Fruit fly (Drosophila melanogaster): ENCODE results near the gene CG13386.

The CG13386 gene

DNA sequence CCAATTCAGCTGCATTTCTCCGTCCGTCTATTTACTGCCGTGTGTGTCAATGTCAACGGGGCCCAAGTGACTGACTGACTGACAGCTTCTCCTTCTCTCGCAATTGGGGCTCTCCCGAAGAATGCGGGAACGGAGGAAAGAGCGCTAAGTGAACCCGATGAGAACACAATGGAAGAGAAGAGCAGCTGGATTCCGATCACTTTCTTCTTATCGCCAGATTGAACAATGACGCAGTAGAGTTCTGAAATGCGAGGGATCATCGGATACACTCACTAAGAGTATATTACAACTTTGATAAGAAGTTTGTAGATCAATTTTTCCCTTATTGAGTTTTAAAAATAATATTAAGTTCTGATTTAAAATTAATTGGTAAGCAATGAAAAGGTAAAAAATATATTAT is 12.7 kb downstream of the CG13386 start, which contains the start of gene Naglu:
Gene Naglu, minus strand, starts transcription at position 339 of the 400 bp plus-strand sequence.
- TF ChIP-seq CG11617 (GFP tag; optimal IDR thresholded peaks at IDR 0.05) = peak; percentile 7
- no peak for TF ChIP-seq Mnt (GFP tag; optimal IDR thresholded peaks at IDR 0.05)
- no peak for TF ChIP-seq kay (GFP tag; ENCODE audit: borderline replicate concordance)
- TF ChIP-seq CG7045 (GFP tag; optimal IDR thresholded peaks at IDR 0.05) = no peak
- no peak for TF ChIP-seq Clk (GFP tag; optimal IDR thresholded peaks at IDR 0.05)
- no peak for TF ChIP-seq CG5204 (GFP tag; optimal IDR thresholded peaks at IDR 0.05)
- peak; percentile 5 for TF ChIP-seq CG33017 (tag; optimal IDR thresholded peaks at IDR 0.05)
- TF ChIP-seq cnc (optimal IDR thresholded peaks at IDR 0.05) = no peak
- no peak for TF ChIP-seq ovo (GFP tag; optimal IDR thresholded peaks at IDR 0.05)
- TF ChIP-seq CG7101 (tag; optimal IDR thresholded peaks at IDR 0.05) = peak; percentile 24
- no peak for TF ChIP-seq CG1620 (GFP tag; optimal IDR thresholded peaks at IDR 0.05)
- TF ChIP-seq bab1 (GFP tag; optimal IDR thresholded peaks at IDR 0.05) = no peak
- TF ChIP-seq CG12768 (GFP tag; optimal IDR thresholded peaks at IDR 0.05) = peak; percentile 17
- peak; percentile 27 for TF ChIP-seq cic (GFP tag; optimal IDR thresholded peaks at IDR 0.05)
- TF ChIP-seq tj (GFP tag; optimal IDR thresholded peaks at IDR 0.05) = no peak
- no peak for TF ChIP-seq toe (GFP tag; optimal IDR thresholded peaks at IDR 0.05)
- no peak for TF ChIP-seq Hr96 (GFP tag; optimal IDR thresholded peaks at IDR 0.05)
- no peak for TF ChIP-seq Crg-1 (GFP tag; optimal IDR thresholded peaks at IDR 0.05)
- TF ChIP-seq CG14711 (tag; optimal IDR thresholded peaks at IDR 0.05) = no peak
- TF ChIP-seq pad (GFP tag; optimal IDR thresholded peaks at IDR 0.05) = no peak

DNA sequence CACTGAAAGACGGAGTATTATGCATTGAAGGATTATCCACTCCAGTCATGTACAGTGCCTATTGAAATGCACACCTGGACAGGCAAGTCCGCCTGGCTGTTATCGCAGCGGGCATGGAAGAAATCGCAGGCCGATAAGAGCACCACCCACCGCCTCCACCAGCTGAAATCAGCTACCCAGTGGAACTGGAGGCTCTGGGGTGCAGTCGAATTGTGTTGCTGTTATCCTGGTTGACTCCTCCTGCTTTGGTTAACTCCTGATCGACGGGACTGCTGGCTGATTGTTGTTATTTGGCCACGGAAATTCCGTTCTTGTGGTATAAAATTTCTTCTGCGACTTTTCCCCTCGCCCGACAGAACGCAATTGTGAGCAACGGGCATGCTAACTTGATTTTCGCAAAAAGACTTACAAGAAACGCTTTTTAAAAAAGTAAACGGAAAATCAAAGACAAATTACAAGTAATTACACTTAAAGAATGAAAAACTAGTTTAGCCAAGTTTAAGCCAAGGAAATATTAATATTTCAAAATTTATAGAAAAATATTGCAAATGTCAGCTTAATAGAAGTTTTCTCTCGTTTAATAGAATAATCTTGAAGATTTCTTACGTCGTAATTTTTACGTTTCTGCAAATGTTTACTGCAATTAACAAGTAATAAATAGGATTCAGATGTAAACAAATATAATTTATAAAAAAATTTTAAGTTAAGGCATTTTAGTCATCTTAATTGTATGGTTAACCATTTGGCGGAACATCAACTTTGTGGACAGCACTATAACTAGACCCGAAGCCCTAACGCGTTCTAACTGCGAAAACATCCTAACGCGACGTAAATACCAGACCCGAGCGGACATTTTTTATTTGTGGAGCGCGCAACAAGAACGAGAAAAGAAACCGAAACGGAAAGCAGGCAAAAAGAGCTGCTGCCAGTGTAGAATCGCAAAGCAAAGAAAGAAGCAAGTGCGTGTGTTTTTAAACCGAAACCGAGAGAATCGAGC is 16.4 kb downstream of the CG13386 start, which contains the start of the genes CG13398 and Akap200:
Gene CG13398, minus strand, starts transcription at position 370 of the 997 bp plus-strand sequence.
Gene Akap200, plus strand, starts transcription at position 804 of the 997 bp plus-strand sequence.
- TF ChIP-seq tj (GFP tag; optimal IDR thresholded peaks at IDR 0.05) = peak; percentile 17
- TF ChIP-seq Hr96 (GFP tag; optimal IDR thresholded peaks at IDR 0.05) = no peak
- TF ChIP-seq pad (GFP tag; optimal IDR thresholded peaks at IDR 0.05) = peak; percentile 44
- no peak for TF ChIP-seq Clk (GFP tag; optimal IDR thresholded peaks at IDR 0.05)
- no peak for TF ChIP-seq toe (GFP tag; optimal IDR thresholded peaks at IDR 0.05)
- peak; percentile 25 for TF ChIP-seq CG7045 (GFP tag; optimal IDR thresholded peaks at IDR 0.05)
- TF ChIP-seq kay (GFP tag; ENCODE audit: borderline replicate concordance) = no peak
- TF ChIP-seq CG7101 (tag; optimal IDR thresholded peaks at IDR 0.05) = peak; percentile 68
- peak; percentile 61 for TF ChIP-seq CG1620 (GFP tag; optimal IDR thresholded peaks at IDR 0.05)
- TF ChIP-seq cic (GFP tag; optimal IDR thresholded peaks at IDR 0.05) = no peak
- peak; percentile 48 for TF ChIP-seq CG12768 (GFP tag; optimal IDR thresholded peaks at IDR 0.05)
- peak; percentile 60 for TF ChIP-seq CG5204 (GFP tag; optimal IDR thresholded peaks at IDR 0.05)
- peak; percentile 59 for TF ChIP-seq ovo (GFP tag; optimal IDR thresholded peaks at IDR 0.05)
- no peak for TF ChIP-seq bab1 (GFP tag; optimal IDR thresholded peaks at IDR 0.05)
- no peak for TF ChIP-seq Mnt (GFP tag; optimal IDR thresholded peaks at IDR 0.05)
- TF ChIP-seq CG11617 (GFP tag; optimal IDR thresholded peaks at IDR 0.05) = peak; percentile 59
- no peak for TF ChIP-seq CG14711 (tag; optimal IDR thresholded peaks at IDR 0.05)
- TF ChIP-seq CG33017 (tag; optimal IDR thresholded peaks at IDR 0.05) = peak; percentile 51
- no peak for TF ChIP-seq Crg-1 (GFP tag; optimal IDR thresholded peaks at IDR 0.05)
- TF ChIP-seq cnc (optimal IDR thresholded peaks at IDR 0.05) = no peak

DNA sequence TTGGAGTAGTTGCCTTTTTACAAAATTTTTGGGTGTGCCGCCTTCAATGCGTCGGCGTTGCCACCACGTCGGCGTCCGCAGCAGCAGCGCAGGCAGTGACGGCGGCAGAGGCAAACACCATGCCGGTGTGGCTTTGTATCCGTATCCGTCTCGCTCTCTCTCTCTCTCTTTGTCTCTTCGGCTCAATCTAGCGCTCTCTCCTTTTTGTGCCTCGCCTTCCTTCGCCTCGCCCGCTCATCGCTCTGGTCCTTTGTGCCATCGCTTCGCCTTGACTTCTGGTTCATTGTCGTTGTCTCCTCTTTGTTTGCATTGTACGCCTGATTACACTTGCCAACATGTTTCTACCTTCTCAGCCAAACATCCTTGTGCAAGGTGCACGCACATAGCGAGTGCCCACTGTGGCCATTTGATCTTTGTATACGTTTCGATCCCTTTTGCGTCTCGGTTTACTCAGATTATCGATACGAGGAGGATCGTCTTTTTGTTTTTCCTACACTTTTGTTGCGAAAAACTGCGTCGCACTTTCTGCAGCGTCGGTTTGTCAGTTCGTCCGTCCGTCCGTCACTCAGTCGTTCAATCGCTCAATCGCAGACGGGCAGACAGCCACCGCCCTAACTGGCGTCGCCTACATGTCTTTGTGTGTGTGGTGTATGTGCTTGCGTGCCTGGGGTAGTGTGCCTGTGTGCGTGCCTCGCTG is 17.7 kb downstream of the CG13386 start:
- TF ChIP-seq Hr96 (GFP tag; optimal IDR thresholded peaks at IDR 0.05) (peak; percentile 33), Crg-1 (GFP tag; optimal IDR thresholded peaks at IDR 0.05) (no peak), cic (GFP tag; optimal IDR thresholded peaks at IDR 0.05) (peak; percentile 19), ovo (GFP tag; optimal IDR thresholded peaks at IDR 0.05) (no peak), CG5204 (GFP tag; optimal IDR thresholded peaks at IDR 0.05) (no peak), tj (GFP tag; optimal IDR thresholded peaks at IDR 0.05) (peak; percentile 10), pad (GFP tag; optimal IDR thresholded peaks at IDR 0.05) (no peak), CG1620 (GFP tag; optimal IDR thresholded peaks at IDR 0.05) (no peak), Mnt (GFP tag; optimal IDR thresholded peaks at IDR 0.05) (no peak), CG33017 (tag; optimal IDR thresholded peaks at IDR 0.05) (peak; percentile 1), CG14711 (tag; optimal IDR thresholded peaks at IDR 0.05) (no peak), CG7045 (GFP tag; optimal IDR thresholded peaks at IDR 0.05) (peak; percentile 5), kay (GFP tag; ENCODE audit: borderline replicate concordance) (no peak), Clk (GFP tag; optimal IDR thresholded peaks at IDR 0.05) (no peak), toe (GFP tag; optimal IDR thresholded peaks at IDR 0.05) (no peak), CG7101 (tag; optimal IDR thresholded peaks at IDR 0.05) (no peak), CG11617 (GFP tag; optimal IDR thresholded peaks at IDR 0.05) (no peak), cnc (optimal IDR thresholded peaks at IDR 0.05) (no peak), bab1 (GFP tag; optimal IDR thresholded peaks at IDR 0.05) (peak; percentile 8), CG12768 (GFP tag; optimal IDR thresholded peaks at IDR 0.05) (no peak)

DNA sequence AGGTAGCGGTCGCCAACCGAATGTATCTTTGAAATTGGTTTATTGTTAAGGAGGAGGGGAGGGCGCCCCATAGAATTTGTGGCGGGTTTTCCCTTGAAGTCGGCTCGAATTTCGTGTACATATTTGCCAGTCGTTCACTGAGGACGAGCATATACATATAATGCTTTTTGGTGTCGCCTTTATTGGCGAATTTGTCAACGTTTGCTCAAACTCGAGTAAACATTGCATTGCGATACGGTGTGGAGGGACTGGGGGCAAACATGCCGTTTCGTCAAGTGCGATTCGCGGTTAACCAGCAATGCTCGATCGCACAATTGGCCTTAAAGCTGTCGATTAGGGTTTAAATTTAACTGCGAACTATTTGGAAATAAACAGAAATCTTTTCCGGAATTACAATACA is 18.7 kb downstream of the CG13386 start:
- TF ChIP-seq tj (GFP tag; optimal IDR thresholded peaks at IDR 0.05) = peak; percentile 91
- no peak for TF ChIP-seq CG11617 (GFP tag; optimal IDR thresholded peaks at IDR 0.05)
